Fruit fly (Drosophila melanogaster): ENCODE data around the gene shep.

Gene shep

dm6 chr3L:5182994-5183566 lies 94.7 kb downstream of the shep start (continued):
- TF ChIP-seq CG11696 (GFP tag; IDR thresholded peaks at IDR 0.05) (no peak), Dek (tag; optimal IDR thresholded peaks at IDR 0.05) (no peak), zf30C (GFP tag; optimal IDR thresholded peaks at IDR 0.05) (no peak), CG13424 (tag; optimal IDR thresholded peaks at IDR 0.05) (no peak), CG4820 (GFP tag; optimal IDR thresholded peaks at IDR 0.05) (no peak), CG9932 (GFP tag; IDR thresholded peaks at IDR 0.05) (no peak), dysf (GFP tag; IDR thresholded peaks at IDR 0.05) (0 out of 3 replicates have a peak, but pooled peaks have one; percentile 30), CG12391 (tag; optimal IDR thresholded peaks at IDR 0.05) (peak; percentile 10), gt (GFP tag; IDR thresholded peaks at IDR 0.05) (no peak), ftz-f1 (GFP tag; optimal IDR thresholded peaks at IDR 0.05) (peak; percentile 64), rib (GFP tag; IDR thresholded peaks at IDR 0.05) (no peak), wdn (GFP tag; IDR thresholded peaks at IDR 0.05) (no peak), Atf6 (GFP tag; IDR thresholded peaks at IDR 0.05) (0 out of 2 replicates have a peak, but pooled peaks have one; percentile 9), ind (GFP tag; optimal IDR thresholded peaks at IDR 0.05) (peak; percentile 6), Pdp1 (GFP tag; optimal IDR thresholded peaks at IDR 0.05) (no peak), CG6813 (GFP tag; optimal IDR thresholded peaks at IDR 0.05) (no peak), grau (tag; optimal IDR thresholded peaks at IDR 0.05) (peak; percentile 7), Dbx (GFP tag; IDR thresholded peaks at IDR 0.05) (no peak), HmgD (GFP tag; optimal IDR thresholded peaks at IDR 0.05) (no peak), E2f1 (GFP tag; IDR thresholded peaks at IDR 0.05) (no peak), vfl (GFP tag; optimal IDR thresholded peaks at IDR 0.05) (no peak), CG9609 (GFP tag; optimal IDR thresholded peaks at IDR 0.05) (no peak), mld (GFP tag; IDR thresholded peaks at IDR 0.05; ENCODE audit: partially characterized antibody) (no peak), slbo (GFP tag; IDR thresholded peaks at IDR 0.05) (0 out of 2 replicates have a peak, but pooled peaks have one; percentile 21), CHES-1-like (GFP tag; optimal IDR thresholded peaks at IDR 0.05) (no peak), fu2 (GFP tag; optimal IDR thresholded peaks at IDR 0.05) (no peak), cato (GFP tag; optimal IDR thresholded peaks at IDR 0.05; ENCODE audit: borderline replicate concordance) (no peak), Hr51 (GFP tag; optimal IDR thresholded peaks at IDR 0.05) (peak in 1 of 2 experiments; percentile 8), lab (GFP tag; optimal IDR thresholded peaks at IDR 0.05) (peak; percentile 6), CG4854 (GFP tag; optimal IDR thresholded peaks at IDR 0.05) (no peak), Ets65A (GFP tag) (peak; percentile 35), Drgx (GFP tag; IDR thresholded peaks at IDR 0.05) (no peak), CG12659 (GFP tag; optimal IDR thresholded peaks at IDR 0.05) (peak; percentile 2), tap (tag; optimal IDR thresholded peaks at IDR 0.05) (no peak), CG17186 (GFP tag; optimal IDR thresholded peaks at IDR 0.05) (no peak), CG6683 (GFP tag; optimal IDR thresholded peaks at IDR 0.05) (no peak), Optix (GFP tag; IDR thresholded peaks at IDR 0.05) (no peak), Dp (GFP tag; optimal IDR thresholded peaks at IDR 0.05) (no peak), chif (GFP tag; optimal IDR thresholded peaks at IDR 0.05) (no peak), tio (GFP tag; optimal IDR thresholded peaks at IDR 0.05) (no peak), CG33213 (GFP tag; optimal IDR thresholded peaks at IDR 0.05) (no peak), CG2875 (GFP tag; optimal IDR thresholded peaks at IDR 0.05) (no peak), CG2678 (tag; optimal IDR thresholded peaks at IDR 0.05) (peak; percentile 42), HmgZ (tag; optimal IDR thresholded peaks at IDR 0.05) (no peak), Dip2 (GFP tag; IDR thresholded peaks at IDR 0.05) (no peak), CG32532 (GFP tag; IDR thresholded peaks at IDR 0.05) (no peak), wor (GFP tag; IDR thresholded peaks at IDR 0.05) (no peak), al (GFP tag; IDR thresholded peaks at IDR 0.05) (no peak), CG7963 (GFP tag; IDR thresholded peaks at IDR 0.05; ENCODE audit: partially characterized antibody) (no peak), Myb (GFP tag; optimal IDR thresholded peaks at IDR 0.05) (no peak), CG1832 (GFP tag; optimal IDR thresholded peaks at IDR 0.05) (no peak)

All from whole organism, embryonic.